Fruit fly (Drosophila melanogaster) whole organism, embryonic: ENCODE measurements around the gene caps.

ENCODE experiments used
- Adf1 ChIP-seq: fragments of 200-800 bp; sonication (Bioruptor generic); IDR thresholded peaks from 2 replicates; pipeline ENCODE4 v1.3.6; 2022; ENCODE audit warnings: missing biosample characterization, missing genetic modification characterization
- CG10543 ChIP-seq: fragments of 200-800 bp; sonication (Bioruptor generic); optimal IDR thresholded peaks from 3 replicates; lab custom pipeline; 2017; ENCODE audit warnings: missing biosample characterization, mild to moderate bottlenecking, missing genetic modification characterization, moderate library complexity
- CG11093 ChIP-seq: fragments of 200-800 bp; sonication (Bioruptor generic); IDR thresholded peaks from 3 replicates; pipeline ENCODE4 v1.3.6; 2022; ENCODE audit warnings: missing biosample characterization, missing genetic modification characterization
- CG11504 ChIP-seq: fragments of 200-800 bp; sonication (Bioruptor generic); optimal IDR thresholded peaks from 3 replicates; lab custom pipeline; 2019; ENCODE audit warnings: missing biosample characterization, mild to moderate bottlenecking, missing genetic modification characterization, moderate library complexity
- CG12219 ChIP-seq: fragments of 200-800 bp; sonication (Bioruptor generic); optimal IDR thresholded peaks from 3 replicates; lab custom pipeline; 2018; ENCODE audit warnings: missing biosample characterization, mild to moderate bottlenecking, missing genetic modification characterization
- CG12659 ChIP-seq: fragments of 200-800 bp; sonication (Bioruptor generic); optimal IDR thresholded peaks from 3 replicates; lab custom pipeline; 2017; ENCODE audit warnings: mild to moderate bottlenecking, missing biosample characterization, missing genetic modification reagents, missing genetic modification characterization
- CG1529 ChIP-seq: fragments of 200-800 bp; sonication (Bioruptor generic); optimal IDR thresholded peaks from 3 replicates; lab custom pipeline; 2018; ENCODE audit warnings: missing biosample characterization, missing genetic modification characterization
- CG15601 ChIP-seq: fragments of 200-800 bp; sonication (Bioruptor generic); optimal IDR thresholded peaks from 3 replicates; lab custom pipeline; 2019; ENCODE audit warnings: missing biosample characterization, mild to moderate bottlenecking, missing genetic modification characterization, moderate library complexity
- CG15696 ChIP-seq: fragments of 200-800 bp; sonication (Bioruptor generic); optimal IDR thresholded peaks from 2 replicates; lab custom pipeline; 2019; ENCODE audit warnings: missing biosample characterization, mild to moderate bottlenecking, missing genetic modification characterization, moderate library complexity
- CG1602 ChIP-seq: fragments of 200-800 bp; sonication (Bioruptor generic); optimal IDR thresholded peaks from 3 replicates; lab custom pipeline; 2016; ENCODE audit warnings: missing biosample characterization, missing genetic modification characterization
- CG17568 ChIP-seq: fragments of 200-800 bp; sonication (Bioruptor generic); optimal IDR thresholded peaks from 2 replicates; lab custom pipeline; 2018; ENCODE audit warnings: missing biosample characterization, mild to moderate bottlenecking, missing genetic modification characterization, moderate library complexity
- CG2202 ChIP-seq: fragments of 200-800 bp; sonication (Bioruptor generic); optimal IDR thresholded peaks from 2 replicates; lab custom pipeline; 2018; ENCODE audit warnings: missing biosample characterization, mild to moderate bottlenecking, missing genetic modification characterization
- CG32772 ChIP-seq: fragments of 200-800 bp; sonication (Bioruptor generic); IDR thresholded peaks from 2 replicates; pipeline ENCODE4 v1.3.6; 2022; ENCODE audit warnings: missing biosample characterization, missing genetic modification characterization
- CG33557 ChIP-seq: fragments of 200-800 bp; sonication (Bioruptor generic); optimal IDR thresholded peaks from 2 replicates; lab custom pipeline; 2019; ENCODE audit warnings: missing biosample characterization, mild to moderate bottlenecking, missing genetic modification characterization, moderate library complexity
- CG3407 ChIP-seq: fragments of 200-800 bp; sonication (Bioruptor generic); optimal IDR thresholded peaks from 2 replicates; lab custom pipeline; 2018; ENCODE audit warnings: missing biosample characterization, mild to moderate bottlenecking, missing genetic modification characterization
- CG3995 ChIP-seq: fragments of 200-800 bp; sonication (Bioruptor generic); optimal IDR thresholded peaks from 3 replicates; lab custom pipeline; 2016; ENCODE audit warnings: missing biosample characterization, missing genetic modification characterization
- CG4328 ChIP-seq: fragments of 200-800 bp; sonication (Bioruptor generic); optimal IDR thresholded peaks from 3 replicates; lab custom pipeline; 2017; ENCODE audit warnings: missing biosample characterization, missing genetic modification reagents, missing genetic modification characterization
- CG4360 ChIP-seq: fragments of 200-800 bp; sonication (Bioruptor generic); IDR thresholded peaks from 2 replicates; pipeline ENCODE4 v1.3.6; 2022; ENCODE audit warnings: missing biosample characterization, missing genetic modification characterization
- CG6765 ChIP-seq: fragments of 200-800 bp; sonication (Bioruptor generic); optimal IDR thresholded peaks from 3 replicates; lab custom pipeline; 2017; ENCODE audit warnings: missing biosample characterization, mild to moderate bottlenecking, missing genetic modification characterization
- CG8089 ChIP-seq: fragments of 200-800 bp; sonication (Bioruptor generic); optimal IDR thresholded peaks from 3 replicates; lab custom pipeline; 2016; ENCODE audit warnings: missing biosample characterization, missing genetic modification characterization
- CG8281 ChIP-seq: fragments of 200-800 bp; sonication (Bioruptor generic); optimal IDR thresholded peaks from 2 replicates; lab custom pipeline; 2018; ENCODE audit warnings: missing biosample characterization, mild to moderate bottlenecking, missing genetic modification characterization, moderate library complexity
- CkIIα-i1 ChIP-seq: fragments of 200-800 bp; sonication (Bioruptor generic); IDR thresholded peaks from 2 replicates; pipeline ENCODE4 v1.3.6; 2022; ENCODE audit warnings: missing biosample characterization, missing genetic modification characterization
- D19A ChIP-seq: fragments of 200-800 bp; optimal IDR thresholded peaks from 3 replicates; lab custom pipeline; 2019; ENCODE audit warnings: missing biosample characterization, mild to moderate bottlenecking, missing genetic modification characterization, moderate library complexity
- Dbx ChIP-seq: fragments of 200-800 bp; sonication (Bioruptor generic); IDR thresholded peaks from 3 replicates; pipeline ENCODE4 v1.3.6; 2022; ENCODE audit warnings: missing biosample characterization, missing genetic modification characterization
- Dp ChIP-seq: fragments of 200-800 bp; sonication (Bioruptor generic); optimal IDR thresholded peaks from 2 replicates; lab custom pipeline; 2018; ENCODE audit warnings: missing biosample characterization, mild to moderate bottlenecking, missing genetic modification characterization, moderate library complexity
- HLHmδ ChIP-seq: fragments of 200-800 bp; sonication (Bioruptor generic); optimal IDR thresholded peaks from 2 replicates; lab custom pipeline; 2018; ENCODE audit warnings: missing biosample characterization, mild to moderate bottlenecking, missing genetic modification characterization, moderate library complexity
- Hr51 ChIP-seq, 2 experiments: fragments of 200-800 bp; sonication (Bioruptor generic); optimal IDR thresholded peaks; 2 replicates in 1 of 2; 3 replicates in 1 of 2; lab custom pipeline; 2016 to 2018; ENCODE audit warnings: missing biosample characterization in 2 of 2, missing genetic modification characterization in 2 of 2, mild to moderate bottlenecking in 1 of 2, moderate library complexity in 1 of 2
- Kr ChIP-seq: fragments of 200-800 bp; sonication (Bioruptor generic); optimal IDR thresholded peaks from 2 replicates; lab custom pipeline; 2017; ENCODE audit warnings: missing biosample characterization, mild to moderate bottlenecking, missing genetic modification characterization
- Lhr ChIP-seq: fragments of 200-800 bp; sonication (Bioruptor generic); optimal IDR thresholded peaks from 3 replicates; lab custom pipeline; 2017; ENCODE audit warnings: mild to moderate bottlenecking, missing biosample characterization, missing genetic modification reagents, missing genetic modification characterization
- Sox100B ChIP-seq: fragments of 200-800 bp; sonication (Bioruptor generic); optimal IDR thresholded peaks from 3 replicates; lab custom pipeline; 2018; ENCODE audit warnings: missing biosample characterization, mild to moderate bottlenecking, missing genetic modification characterization
- Sox102F ChIP-seq: fragments of 200-800 bp; sonication (Bioruptor generic); optimal IDR thresholded peaks from 2 replicates; lab custom pipeline; 2018; ENCODE audit warnings: missing biosample characterization, mild to moderate bottlenecking, missing genetic modification characterization, moderate library complexity
- bcd ChIP-seq: fragments of 200-800 bp; sonication (Bioruptor generic); optimal IDR thresholded peaks from 2 replicates; lab custom pipeline; 2017; ENCODE audit warnings: missing biosample characterization, mild to moderate bottlenecking, missing genetic modification characterization
- btn ChIP-seq: fragments of 200-800 bp; sonication (Bioruptor generic); optimal IDR thresholded peaks from 2 replicates; lab custom pipeline; 2016; ENCODE audit warnings: missing biosample characterization, missing genetic modification characterization
- crol ChIP-seq: fragments of 200-800 bp; sonication (Bioruptor generic); IDR thresholded peaks from 2 replicates; pipeline ENCODE4 v1.3.6; 2022; ENCODE audit warnings: missing biosample characterization, missing genetic modification characterization
- dmrt11E ChIP-seq: fragments of 200-800 bp; sonication (Bioruptor generic); optimal IDR thresholded peaks from 3 replicates; lab custom pipeline; 2018; ENCODE audit warnings: missing biosample characterization, mild to moderate bottlenecking, missing genetic modification characterization, moderate library complexity
- fd64A ChIP-seq: fragments of 200-800 bp; sonication (Bioruptor generic); optimal IDR thresholded peaks from 3 replicates; lab custom pipeline; 2018; ENCODE audit warnings: missing biosample characterization, mild to moderate bottlenecking, missing genetic modification characterization
- gem ChIP-seq: fragments of 200-800 bp; sonication (Bioruptor generic); optimal IDR thresholded peaks from 2 replicates; lab custom pipeline; 2019; ENCODE audit warnings: missing biosample characterization, mild to moderate bottlenecking, missing genetic modification characterization, moderate library complexity
- gsb-n ChIP-seq: fragments of 200-800 bp; sonication (Bioruptor generic); optimal IDR thresholded peaks from 3 replicates; lab custom pipeline; 2018; ENCODE audit warnings: missing biosample characterization, mild to moderate bottlenecking, missing genetic modification characterization
- kni ChIP-seq: fragments of 200-800 bp; sonication (Bioruptor generic); optimal IDR thresholded peaks from 3 replicates; lab custom pipeline; 2017; ENCODE audit warnings: mild to moderate bottlenecking, missing biosample characterization, missing genetic modification reagents, missing genetic modification characterization
- lola ChIP-seq, 3 experiments: fragments of >200 bp in 2 of 3; fragments of 200-800 bp in 1 of 3; sonication (Bioruptor generic) in 1 of 3; optimal IDR thresholded peaks; 2 replicates each; lab custom pipeline; 2017 to 2019; ENCODE audit warnings: missing biosample characterization in 3 of 3, missing genetic modification characterization in 3 of 3, mild to moderate bottlenecking in 1 of 3, moderate library complexity in 1 of 3
- ro ChIP-seq: fragments of 200-800 bp; sonication (Bioruptor generic); IDR thresholded peaks from 2 replicates; pipeline ENCODE4 v1.3.6; 2022; ENCODE audit warnings: missing biosample characterization, missing genetic modification characterization
- run ChIP-seq: fragments of 200-800 bp; sonication (Bioruptor generic); optimal IDR thresholded peaks from 3 replicates; lab custom pipeline; 2018; ENCODE audit warnings: missing biosample characterization, mild to moderate bottlenecking, missing genetic modification characterization
- salm ChIP-seq: fragments of 200-800 bp; sonication (Bioruptor generic); optimal IDR thresholded peaks from 2 replicates; lab custom pipeline; 2018; ENCODE audit warnings: missing biosample characterization, mild to moderate bottlenecking, missing genetic modification characterization
- sd ChIP-seq: fragments of 200-800 bp; sonication (Bioruptor generic); optimal IDR thresholded peaks from 3 replicates; lab custom pipeline; 2018; ENCODE audit warnings: missing biosample characterization, mild to moderate bottlenecking, missing genetic modification characterization, moderate library complexity
- sim ChIP-seq: fragments of 200-800 bp; sonication (Bioruptor generic); IDR thresholded peaks from 2 replicates; pipeline ENCODE4 v1.3.6; 2022; ENCODE audit warnings: missing biosample characterization, missing genetic modification characterization
- stc ChIP-seq: fragments of 200-800 bp; sonication (Bioruptor generic); IDR thresholded peaks from 2 replicates; pipeline ENCODE4 v1.3.6; 2022; ENCODE audit warnings: missing biosample characterization, missing genetic modification characterization
- trh ChIP-seq: fragments of 200-800 bp; sonication (Bioruptor generic); optimal IDR thresholded peaks from 2 replicates; lab custom pipeline; 2016; ENCODE audit warnings: missing biosample characterization, missing genetic modification characterization
- unpg ChIP-seq: fragments of 200-800 bp; sonication (Bioruptor generic); optimal IDR thresholded peaks from 3 replicates; lab custom pipeline; 2018; ENCODE audit warnings: missing biosample characterization, mild to moderate bottlenecking, missing genetic modification characterization, moderate library complexity
- zen2 ChIP-seq: fragments of 200-800 bp; sonication (Bioruptor generic); IDR thresholded peaks from 3 replicates; pipeline ENCODE4 v1.3.6; 2022; ENCODE audit warnings: missing biosample characterization, missing genetic modification characterization; ENCODE audit not compliant: partially characterized antibody

Gene caps

dm6 chr3L:13232747-13233146 is 4.3 kb downstream of the caps start (continued):
- TF ChIP-seq CG15696 (peak; percentile 34), CG4360 (GFP tag; lab: Robert Waterston, UW) (peak; percentile 31; the same call in 1 of the 2 replicates), unpg (no peak), Lhr (GFP tag; lab: Kevin White, UChicago) (peak; percentile 8), CG32772 (GFP tag; lab: Robert Waterston, UW) (no peak), stc (GFP tag; lab: Robert Waterston, UW) (0 out of 2 replicates have a peak, but pooled peaks have one; percentile 31), CG6765 (no peak), CG11504 (no peak), CkIIα-i1 (GFP tag; lab: Robert Waterston, UW) (no peak), sim (0 out of 2 replicates have a peak, but pooled peaks have one; percentile 47), CG1529 (peak; percentile 10), crol (GFP tag; lab: Robert Waterston, UW) (0 out of 2 replicates have a peak, but pooled peaks have one; percentile 30), CG10543 (GFP tag; lab: Kevin White, UChicago) (peak; percentile 49), fd64A (peak; percentile 47), kni (GFP tag; lab: Kevin White, UChicago) (peak; percentile 23), D19A (tag; lab: Kevin White, UChicago) (peak; percentile 13), btn (no peak), trh (no peak), sd (tag; lab: Kevin White, UChicago) (peak; percentile 33), CG4328 (GFP tag; lab: Kevin White, UChicago) (no peak), CG12219 (peak; percentile 27), run (tag; lab: Kevin White, UChicago) (peak; percentile 23), Kr (GFP tag; lab: Kevin White, UChicago) (peak; percentile 50), CG15601 (tag; lab: Kevin White, UChicago) (peak; percentile 40), CG1602 (GFP tag; lab: Kevin White, UChicago) (no peak), ro (GFP tag; lab: Robert Waterston, UW) (no peak), HLHmδ (GFP tag; lab: Kevin White, UChicago) (peak; percentile 26), Hr51 (GFP tag; optimal IDR thresholded peaks at IDR 0.05; lab: Kevin White, UChicago) (peak in 1 of 2 experiments; percentile 10), CG11093 (GFP tag; lab: Robert Waterston, UW) (no peak), Dbx (GFP tag; lab: Robert Waterston, UW) (no peak), bcd (GFP tag; lab: Kevin White, UChicago) (no peak), Adf1 (peak; percentile 9; the same call in 1 of the 2 replicates), gem (peak; percentile 9), zen2 (GFP tag; lab: Robert Waterston, UW) (no peak), CG33557 (GFP tag; lab: Kevin White, UChicago) (peak; percentile 64), CG8089 (GFP tag; lab: Kevin White, UChicago) (no peak), CG8281 (tag; lab: Kevin White, UChicago) (peak; percentile 19), salm (tag; lab: Kevin White, UChicago) (peak; percentile 54), dmrt11E (tag; lab: Kevin White, UChicago) (peak; percentile 47), CG3407 (GFP tag; lab: Kevin White, UChicago) (peak; percentile 13), Sox100B (GFP tag; lab: Kevin White, UChicago) (peak; percentile 26), lola (GFP tag; optimal IDR thresholded peaks at IDR 0.05; lab: Kevin White, UChicago) (peak in 1 of 3 experiments; percentile 14), CG2202 (tag; lab: Kevin White, UChicago) (peak; percentile 37), Sox102F (GFP tag; lab: Kevin White, UChicago) (peak; percentile 9), CG3995 (no peak), CG12659 (GFP tag; lab: Kevin White, UChicago) (peak; percentile 2), Dp (GFP tag; lab: Kevin White, UChicago) (no peak), gsb-n (tag; lab: Kevin White, UChicago) (peak; percentile 48), CG17568 (GFP tag; lab: Kevin White, UChicago) (peak; percentile 9)
